Worm (Caenorhabditis elegans): ENCODE measurements around the gene C01G5.7.

ce11 chrIV:6514700-6515099 lies 3.3 kb upstream of the C01G5.7 start:
- peak; percentile 69 for TF ChIP-seq nhr-11 (tag; optimal IDR thresholded peaks at IDR 0.05)
- no peak for TF ChIP-seq ama-1 (optimal IDR thresholded peaks at IDR 0.05)
- no peak for TF ChIP-seq tag-97 (GFP tag; IDR thresholded peaks at IDR 0.05)
- no peak for TF ChIP-seq nhr-77 (tag; optimal IDR thresholded peaks at IDR 0.05)

Data from whole organism, L4 larva.